Worm (Caenorhabditis elegans) whole organism, L4 larva: ENCODE results near the gene C46H3.2.
A peak's percentile ranks its signal among the peaks of the same experiment; 100 is the strongest.

Experiments
- D1046.2 ChIP-seq: fragments of 200-800 bp; sonication (Bioruptor generic); IDR thresholded peaks from 2 replicates; pipeline ENCODE4 v1.3.6; 2022; ENCODE audit warnings: missing genetic modification characterization, missing compliant biosample characterization
- F49E8.2 ChIP-seq: sonication (generic microtip); optimal IDR thresholded peaks from 2 replicates; lab custom pipeline; 2016; ENCODE audit warnings: missing compliant biosample characterization, mild to moderate bottlenecking, missing genetic modification characterization, borderline replicate concordance
- Y105C5A.15 ChIP-seq: fragments of 200-800 bp; sonication (Bioruptor generic); IDR thresholded peaks from 2 replicates; pipeline ENCODE4 v1.3.6; 2022; ENCODE audit warnings: missing genetic modification characterization, missing compliant biosample characterization
- Y5F2A.4 ChIP-seq: fragments of 200-800 bp; sonication (Bioruptor generic); optimal IDR thresholded peaks from 2 replicates; lab custom pipeline; 2018; ENCODE audit warnings: mild to moderate bottlenecking, missing genetic modification characterization, missing compliant biosample characterization
- aha-1 ChIP-seq: fragments of 150-350 bp; peaks from one replicate; lab custom pipeline; 2014; ENCODE audit warnings: missing biosample characterization, missing genetic modification characterization
- ama-1 ChIP-seq: fragments of 150-350 bp; optimal IDR thresholded peaks from 2 replicates; lab custom pipeline; 2014; ENCODE audit warnings: inconsistent platforms, mixed read lengths
- ceh-62 ChIP-seq: sonication (generic microtip); optimal IDR thresholded peaks from 2 replicates; lab custom pipeline; 2017; ENCODE audit warnings: missing biosample characterization, missing genetic modification characterization
- ces-1 ChIP-seq: fragments of 150-350 bp; sonication (generic microtip); optimal IDR thresholded peaks from 4 replicates; lab custom pipeline; 2014; ENCODE audit warnings: missing biosample characterization, missing genetic modification reagents, missing genetic modification characterization
- cey-2 ChIP-seq: sonication (generic microtip); optimal IDR thresholded peaks from 3 replicates; lab custom pipeline; 2017; ENCODE audit warnings: missing genetic modification characterization, mild to moderate bottlenecking, missing compliant biosample characterization, antibody characterized with exemption, borderline replicate concordance; ENCODE audit not compliant: insufficient read depth
- ctbp-1 ChIP-seq: fragments of 200-800 bp; sonication (Bioruptor generic); IDR thresholded peaks from 2 replicates; pipeline ENCODE4 v1.3.6; 2022; ENCODE audit warnings: missing genetic modification reagents, missing genetic modification characterization, missing compliant biosample characterization
- daf-16 ChIP-seq, 3 experiments: sonication (generic microtip); optimal IDR thresholded peaks; 2 replicates each; lab custom pipeline; 2016 to 2017; ENCODE audit warnings: missing genetic modification characterization in 3 of 3, missing genetic modification reagents in 3 of 3, mild to moderate bottlenecking in 2 of 3, missing compliant biosample characterization in 2 of 3, missing biosample characterization in 1 of 3, moderate library complexity in 1 of 3
- dmd-6 ChIP-seq: fragments of 200-800 bp; sonication (Bioruptor generic); IDR thresholded peaks from 2 replicates; pipeline ENCODE4 v1.3.6; 2022; ENCODE audit warnings: missing genetic modification reagents, missing genetic modification characterization, missing compliant biosample characterization
- dpl-1 ChIP-seq: fragments of 150-350 bp; optimal IDR thresholded peaks from 2 replicates; lab custom pipeline; 2014; ENCODE audit warnings: missing biosample characterization, missing genetic modification reagents, missing genetic modification characterization
- egl-27 ChIP-seq: sonication (generic microtip); optimal IDR thresholded peaks from 3 replicates; lab custom pipeline; 2017; ENCODE audit warnings: missing biosample characterization, missing genetic modification reagents, missing genetic modification characterization
- fos-1 ChIP-seq: fragments of 150-350 bp; optimal IDR thresholded peaks from 2 replicates; lab custom pipeline; 2014; ENCODE audit warnings: missing biosample characterization, missing genetic modification characterization
- hif-1 ChIP-seq, 2 experiments: sonication (generic microtip); optimal IDR thresholded peaks; 2 replicates each; lab custom pipeline; 2016 to 2017; ENCODE audit warnings: missing compliant biosample characterization in 2 of 2, missing genetic modification characterization in 2 of 2, missing genetic modification reagents in 2 of 2, missing genotype in 2 of 2, mild to moderate bottlenecking in 1 of 2
- hlh-11 ChIP-seq: fragments of 200-800 bp; sonication (Bioruptor generic); optimal IDR thresholded peaks from 2 replicates; lab custom pipeline; 2018; ENCODE audit warnings: mild to moderate bottlenecking, missing genetic modification characterization, missing compliant biosample characterization
- hlh-30 ChIP-seq: sonication (generic microtip); optimal IDR thresholded peaks from 2 replicates; lab custom pipeline; 2017; ENCODE audit warnings: antibody characterized with exemption, mild to moderate bottlenecking, missing genetic modification characterization, missing compliant biosample characterization; ENCODE audit not compliant: insufficient read depth
- jun-1 ChIP-seq: fragments of 150-350 bp; optimal IDR thresholded peaks from 2 replicates; lab custom pipeline; 2014; ENCODE audit warnings: missing biosample characterization, missing genetic modification reagents, missing genetic modification characterization
- lim-7 ChIP-seq: fragments of 200-800 bp; sonication (Bioruptor generic); IDR thresholded peaks from 2 replicates; pipeline ENCODE4 v1.3.6; 2022; ENCODE audit warnings: missing genetic modification characterization, missing compliant biosample characterization
- lin-13 ChIP-seq: fragments of 150-350 bp; optimal IDR thresholded peaks from 2 replicates; lab custom pipeline; 2014; ENCODE audit warnings: missing biosample characterization, missing genetic modification reagents, missing genetic modification characterization
- mdt-29 ChIP-seq: fragments of 200-800 bp; sonication (Bioruptor generic); IDR thresholded peaks from 2 replicates; pipeline ENCODE4 v1.3.6; 2022; ENCODE audit warnings: missing genetic modification reagents, missing genetic modification characterization, missing compliant biosample characterization
- mep-1 ChIP-seq: fragments of 150-350 bp; sonication (generic microtip); optimal IDR thresholded peaks from 3 replicates; lab custom pipeline; 2014; ENCODE audit warnings: missing biosample characterization, missing genetic modification characterization
- mxl-2 ChIP-seq: fragments of 200-800 bp; sonication (Bioruptor generic); conservative IDR thresholded peaks from 2 replicates; pipeline ENCODE4 v1.3.6; 2022; ENCODE audit warnings: missing genetic modification reagents, missing genetic modification characterization, missing compliant biosample characterization
- nhr-41 ChIP-seq: fragments of 200-800 bp; sonication (Bioruptor generic); IDR thresholded peaks from 2 replicates; pipeline ENCODE4 v1.3.6; 2022; ENCODE audit warnings: missing genetic modification reagents, missing genetic modification characterization, missing compliant biosample characterization
- nhr-42 ChIP-seq: fragments of 200-800 bp; sonication (Bioruptor generic); IDR thresholded peaks from 2 replicates; pipeline ENCODE4 v1.3.6; 2022; ENCODE audit warnings: missing genetic modification characterization, missing compliant biosample characterization
- nhr-48 ChIP-seq: sonication (generic microtip); optimal IDR thresholded peaks from 2 replicates; lab custom pipeline; 2016; ENCODE audit warnings: mild to moderate bottlenecking, missing genetic modification characterization, missing compliant biosample characterization
- nhr-76 ChIP-seq: fragments of 150-350 bp; optimal IDR thresholded peaks from 2 replicates; lab custom pipeline; 2014; ENCODE audit warnings: missing biosample characterization, missing genetic modification characterization
- php-3 ChIP-seq: fragments of 200-800 bp; sonication (Bioruptor generic); IDR thresholded peaks from 2 replicates; pipeline ENCODE4 v1.3.6; 2022; ENCODE audit warnings: missing genetic modification reagents, missing genetic modification characterization, missing compliant biosample characterization
- pqm-1 ChIP-seq: sonication (generic microtip); optimal IDR thresholded peaks from 2 replicates; lab custom pipeline; 2017; ENCODE audit warnings: missing biosample characterization, missing genetic modification characterization
- sdz-12 ChIP-seq: fragments of 200-800 bp; sonication (Bioruptor generic); optimal IDR thresholded peaks from 2 replicates; lab custom pipeline; 2018; ENCODE audit warnings: mild to moderate bottlenecking, missing genetic modification characterization, missing compliant biosample characterization
- set-16 ChIP-seq: fragments of 200-800 bp; sonication (Bioruptor generic); IDR thresholded peaks from 2 replicates; pipeline ENCODE4 v1.3.6; 2022; ENCODE audit warnings: missing genetic modification reagents, missing genetic modification characterization, missing compliant biosample characterization
- snpc-4 ChIP-seq: fragments of 150-350 bp; optimal IDR thresholded peaks from 2 replicates; lab custom pipeline; 2014; ENCODE audit warnings: missing biosample characterization, missing genetic modification characterization
- spr-1 ChIP-seq: sonication (generic microtip); optimal IDR thresholded peaks from 2 replicates; lab custom pipeline; 2016; ENCODE audit warnings: mild to moderate bottlenecking, missing genetic modification characterization, missing compliant biosample characterization
- spr-3 ChIP-seq: fragments of 200-800 bp; sonication (Bioruptor generic); optimal IDR thresholded peaks from 2 replicates; lab custom pipeline; 2018; ENCODE audit warnings: mild to moderate bottlenecking, missing genetic modification characterization, missing compliant biosample characterization
- tag-97 ChIP-seq: fragments of 200-800 bp; sonication (Bioruptor generic); IDR thresholded peaks from 2 replicates; pipeline ENCODE4 v1.3.6; 2022; ENCODE audit warnings: missing genetic modification characterization, missing compliant biosample characterization
- unc-130 ChIP-seq: sonication (generic microtip); optimal IDR thresholded peaks from 2 replicates; lab custom pipeline; 2016; ENCODE audit warnings: missing genetic modification reagents, missing genetic modification characterization, missing compliant biosample characterization
- zag-1 ChIP-seq: fragments of 150-350 bp; optimal IDR thresholded peaks from 2 replicates; lab custom pipeline; 2014; ENCODE audit warnings: missing biosample characterization, missing genetic modification characterization
- zfp-2 ChIP-seq: sonication (generic microtip); optimal IDR thresholded peaks from 2 replicates; lab custom pipeline; 2016; ENCODE audit warnings: mild to moderate bottlenecking, missing genetic modification characterization, missing compliant biosample characterization
- ztf-11 ChIP-seq: fragments of 150-350 bp; optimal IDR thresholded peaks from 2 replicates; lab custom pipeline; 2014; ENCODE audit warnings: missing biosample characterization, missing genetic modification characterization
- ztf-7 ChIP-seq: fragments of 150-350 bp; optimal IDR thresholded peaks from 2 replicates; lab custom pipeline; 2014; ENCODE audit warnings: missing biosample characterization, missing genetic modification characterization

Gene C46H3.2

ce11 chrX:1270598-1270997 lies 40.0 kb upstream of the C46H3.2 start, which contains the start of gene C25G6.1:
Gene C25G6.1 (plus strand): TSS chrX:1270898.
- TF ChIP-seq ctbp-1 (GFP tag; lab: Robert Waterston, UW) (no peak), zag-1 (no peak), cey-2 (tag; lab: Kevin White, UChicago) (no peak), F49E8.2 (tag; lab: Kevin White, UChicago) (no peak), hlh-30 (tag; lab: Kevin White, UChicago) (no peak), mxl-2 (GFP tag; lab: Robert Waterston, UW) (no peak), ztf-11 (tag; lab: Kevin White, UChicago) (no peak), daf-16 (GFP tag; optimal IDR thresholded peaks at IDR 0.05; lab: Kevin White, UChicago) (no peak), daf-16 (tag; optimal IDR thresholded peaks at IDR 0.05; lab: Kevin White, UChicago) (no peak), D1046.2 (GFP tag; lab: Robert Waterston, UW) (no peak), spr-1 (no peak), ceh-62 (tag; lab: Kevin White, UChicago) (no peak), hif-1 (tag; optimal IDR thresholded peaks at IDR 0.05; lab: Kevin White, UChicago) (no peak), nhr-76 (tag; lab: Kevin White, UChicago) (no peak), mep-1 (tag; lab: Kevin White, UChicago) (no peak), nhr-42 (GFP tag; lab: Robert Waterston, UW) (no peak)
- TF ChIP-seq, all 104 proteins: peak for 0

DNA sequence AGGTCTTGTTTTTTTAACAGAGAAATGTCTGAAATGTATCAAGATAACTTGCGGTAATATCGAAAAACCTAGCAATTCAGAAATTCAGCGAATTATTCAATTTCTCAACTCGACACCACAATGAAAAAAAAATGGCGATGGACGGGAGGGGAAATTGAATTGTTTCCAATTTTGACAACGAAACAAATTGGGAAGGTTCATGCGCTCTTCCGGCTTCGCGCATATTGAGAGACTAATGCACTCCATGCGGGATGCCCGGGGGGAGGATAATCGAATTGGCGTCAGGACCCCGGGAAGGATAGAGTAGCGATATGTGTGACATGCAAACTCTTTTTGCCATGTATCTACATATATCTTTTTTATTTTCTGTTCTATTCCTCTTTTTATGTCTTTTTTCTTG lies 34.8 kb upstream of the C46H3.2 start:
- TF ChIP-seq ctbp-1 (GFP tag; lab: Robert Waterston, UW) = 0 out of 2 replicates have a peak, but pooled peaks have one; percentile 29
- peak; percentile 91 for TF ChIP-seq ces-1 (GFP tag; lab: Kevin White, UChicago)
- TF ChIP-seq ama-1 (lab: Kevin White, UChicago) = no peak
- TF ChIP-seq snpc-4 (tag; lab: Kevin White, UChicago) = no peak
- TF ChIP-seq hlh-30 (tag; lab: Kevin White, UChicago) = no peak

- peak; percentile 94 for TF ChIP-seq aha-1 (tag; lab: Kevin White, UChicago)
- TF ChIP-seq spr-3 (GFP tag; lab: Kevin White, UChicago) = no peak
These were observed 27.1 kb upstream of the C46H3.2 start for ce11 chrX:1257668-1258067.

DNA sequence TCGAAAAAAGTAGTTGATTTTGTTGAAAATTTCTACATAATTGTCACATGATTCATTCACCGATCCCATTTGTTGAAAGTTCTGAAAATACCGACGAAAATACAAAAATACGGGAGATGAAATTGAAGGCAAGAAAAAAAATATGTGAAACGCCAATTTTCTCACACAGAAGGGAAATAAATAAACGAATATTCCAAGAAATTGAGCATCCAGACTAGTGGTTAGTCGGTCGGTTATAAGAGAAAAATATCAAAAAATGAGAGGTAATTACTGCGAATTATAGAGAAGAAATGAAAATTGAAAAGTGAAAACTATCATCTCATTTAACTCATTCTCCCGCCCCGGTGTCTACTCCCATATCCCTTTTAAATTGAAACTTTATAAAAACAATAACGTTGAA lies 25.0 kb upstream of the C46H3.2 start, which contains the start of gene npr-11:
npr-11 (minus strand) TSS at position 101 of the 400 bp plus-strand sequence.
- TF ChIP-seq hlh-11 (tag; lab: Kevin White, UChicago) = no peak
- no peak for TF ChIP-seq Y5F2A.4 (GFP tag; lab: Kevin White, UChicago)
- no peak for TF ChIP-seq fos-1 (tag; lab: Kevin White, UChicago)
- TF ChIP-seq mep-1 (tag; lab: Kevin White, UChicago) = no peak
- no peak for TF ChIP-seq ztf-7
- no peak for TF ChIP-seq nhr-41 (GFP tag; lab: Robert Waterston, UW)
- TF ChIP-seq dmd-6 = no peak
- no peak for TF ChIP-seq lim-7 (GFP tag; lab: Robert Waterston, UW)

- no peak for TF ChIP-seq pqm-1 (tag; lab: Kevin White, UChicago)
- TF ChIP-seq Y105C5A.15 (GFP tag; lab: Robert Waterston, UW) = no peak
- TF ChIP-seq dpl-1 (GFP tag; lab: Kevin White, UChicago) = no peak
- no peak for TF ChIP-seq ces-1 (GFP tag; lab: Kevin White, UChicago)
- TF ChIP-seq nhr-41 (GFP tag; lab: Robert Waterston, UW) = no peak
- no peak for TF ChIP-seq egl-27 (tag; lab: Kevin White, UChicago)
- no peak for TF ChIP-seq tag-97 (GFP tag; lab: Robert Waterston, UW)
- TF ChIP-seq spr-1 = no peak
- TF ChIP-seq php-3 = no peak
- TF ChIP-seq mdt-29 (GFP tag; lab: Robert Waterston, UW) = no peak
- no peak for TF ChIP-seq set-16 (GFP tag; lab: Robert Waterston, UW)
- TF ChIP-seq lin-13 (GFP tag; lab: Kevin White, UChicago) = no peak
- no peak for TF ChIP-seq mep-1 (tag; lab: Kevin White, UChicago)
- TF ChIP-seq zfp-2 (tag; lab: Kevin White, UChicago) = no peak
- TF ChIP-seq unc-130 (GFP tag; lab: Kevin White, UChicago) = no peak
- no peak for TF ChIP-seq nhr-48 (tag; lab: Kevin White, UChicago)
- no peak for TF ChIP-seq sdz-12 (GFP tag; lab: Kevin White, UChicago)
- TF ChIP-seq jun-1 (tag; lab: Kevin White, UChicago) = no peak
These were observed 19.2 kb upstream of the C46H3.2 start, which contains the start of gene C25G6.4 for ce11 chrX:1249738-1250137. Gene C25G6.4 (minus strand): TSS chrX:1249838.
